2 fruit fly cellular contexts compared by ENCODE assay signal in the genomic region with DNA sequence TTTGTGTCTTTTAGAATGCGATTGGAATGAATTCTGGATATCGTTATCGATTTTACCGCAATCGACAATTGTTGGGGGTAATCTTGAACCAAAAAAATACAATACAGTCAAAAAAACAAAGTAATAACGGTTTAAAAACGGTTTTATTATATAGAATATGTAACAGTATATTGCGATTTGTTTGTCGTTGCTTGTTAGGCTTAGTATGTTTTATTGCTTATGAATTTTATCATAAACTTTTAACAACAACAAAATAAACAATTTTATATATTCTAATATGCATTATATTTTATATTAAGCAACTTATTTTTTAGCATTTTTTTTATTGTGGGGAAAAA.
TF ChIP-seq lines count a peak whose summit lies in the region.

A gene (minus strand): TSS at position 38 of the 338 bp plus-strand sequence.

TF ChIP-seq in whole organism, embryonic, 481 proteins besides CTCF, POLR2A, EP300 and RAD21 (continued from another document and continues in another):
- no peak; the same call in 1 of the 3 replicates for TF ChIP-seq HLH4C (GFP tag; IDR thresholded peaks at IDR 0.05; lab: Robert Waterston, UW; ENCODE audit: partially characterized antibody)
- peak; percentile 65 for TF ChIP-seq E2f2 (GFP tag; IDR thresholded peaks at IDR 0.05; lab: Robert Waterston, UW)
- TF ChIP-seq disco-r (GFP tag; optimal IDR thresholded peaks at IDR 0.05; lab: Kevin White, UChicago), result no peak
- TF ChIP-seq Sin3A (optimal IDR thresholded peaks at IDR 0.05; lab: Kevin White, UChicago), result no peak
- no peak for TF ChIP-seq grn (GFP tag; optimal IDR thresholded peaks at IDR 0.05; lab: Kevin White, UChicago)
- no peak for TF ChIP-seq kni (GFP tag; optimal IDR thresholded peaks at IDR 0.05; lab: Kevin White, UChicago)
- TF ChIP-seq tgo (GFP tag; IDR thresholded peaks at IDR 0.05; lab: Robert Waterston, UW), result peak; percentile 61; the same call in 2 of the 3 replicates
- TF ChIP-seq CG30020 (tag; optimal IDR thresholded peaks at IDR 0.05; lab: Kevin White, UChicago), result peak; percentile 87
- no peak for TF ChIP-seq prd (optimal IDR thresholded peaks at IDR 0.05; lab: Kevin White, UChicago)
- TF ChIP-seq prd (GFP tag; IDR thresholded peaks at IDR 0.05; lab: Robert Waterston, UW), result peak; percentile 67
- TF ChIP-seq ab (GFP tag; optimal IDR thresholded peaks at IDR 0.05; lab: Kevin White, UChicago), result no peak
- TF ChIP-seq hb (GFP tag; IDR thresholded peaks at IDR 0.05; lab: Robert Waterston, UW; ENCODE audit: partially characterized antibody), result no peak
- peak; percentile 67 for TF ChIP-seq CG2116 (GFP tag; optimal IDR thresholded peaks at IDR 0.05; lab: Kevin White, UChicago)
- TF ChIP-seq mld (GFP tag; IDR thresholded peaks at IDR 0.05; lab: Robert Waterston, UW; ENCODE audit: partially characterized antibody), result no peak
- TF ChIP-seq gcm2 (GFP tag; optimal IDR thresholded peaks at IDR 0.05; lab: Kevin White, UChicago), result no peak
- TF ChIP-seq Kr (GFP tag; optimal IDR thresholded peaks at IDR 0.05; lab: Kevin White, UChicago), result no peak
- TF ChIP-seq ATbp (GFP tag; optimal IDR thresholded peaks at IDR 0.05; lab: Kevin White, UChicago), result peak; percentile 7
- TF ChIP-seq tap (tag; optimal IDR thresholded peaks at IDR 0.05; lab: Kevin White, UChicago), result peak; percentile 68
- TF ChIP-seq CG13894 (tag; optimal IDR thresholded peaks at IDR 0.05; lab: Kevin White, UChicago), result peak; percentile 58
- TF ChIP-seq Dbx (GFP tag; IDR thresholded peaks at IDR 0.05; lab: Robert Waterston, UW), result peak; percentile 57; the same call in 1 of the 3 replicates
- no peak for TF ChIP-seq Hand (GFP tag; optimal IDR thresholded peaks at IDR 0.05; lab: Kevin White, UChicago)
- TF ChIP-seq ap (GFP tag; IDR thresholded peaks at IDR 0.05; lab: Robert Waterston, UW), result no peak; the same call in 1 of the 2 replicates
- no peak for TF ChIP-seq CG11456 (GFP tag; IDR thresholded peaks at IDR 0.05; lab: Robert Waterston, UW)
- no peak for TF ChIP-seq CG1792 (GFP tag; optimal IDR thresholded peaks at IDR 0.05; lab: Kevin White, UChicago)
- no peak for TF ChIP-seq Dfd (GFP tag; optimal IDR thresholded peaks at IDR 0.05; lab: Kevin White, UChicago)
- peak; percentile 50 for TF ChIP-seq CG9437 (GFP tag; optimal IDR thresholded peaks at IDR 0.05; lab: Kevin White, UChicago)
- no peak for TF ChIP-seq CG2889 (GFP tag; IDR thresholded peaks at IDR 0.05; lab: Robert Waterston, UW)
- TF ChIP-seq CG13775 (GFP tag; optimal IDR thresholded peaks at IDR 0.05; lab: Kevin White, UChicago), result peak; percentile 63
- peak; percentile 77 for TF ChIP-seq slbo (GFP tag; IDR thresholded peaks at IDR 0.05; lab: Robert Waterston, UW)
- TF ChIP-seq CG11398 (GFP tag; optimal IDR thresholded peaks at IDR 0.05; lab: Kevin White, UChicago), result no peak
- no peak for TF ChIP-seq GATAe (GFP tag; conservative IDR thresholded peaks at IDR 0.05; lab: Robert Waterston, UW)
- no peak for TF ChIP-seq sim (GFP tag; IDR thresholded peaks at IDR 0.05; lab: Robert Waterston, UW)
- TF ChIP-seq CG8924 (tag; optimal IDR thresholded peaks at IDR 0.05; lab: Kevin White, UChicago), result peak; percentile 83
- TF ChIP-seq row (GFP tag; IDR thresholded peaks at IDR 0.05; lab: Robert Waterston, UW), result peak; percentile 77
- TF ChIP-seq pb (GFP tag; optimal IDR thresholded peaks at IDR 0.05; lab: Kevin White, UChicago), result no peak
- no peak for TF ChIP-seq CG8478 (optimal IDR thresholded peaks at IDR 0.05; lab: Kevin White, UChicago)
- peak; percentile 76 for TF ChIP-seq CG1603 (tag; optimal IDR thresholded peaks at IDR 0.05; lab: Kevin White, UChicago)
- no peak for TF ChIP-seq CG4854 (GFP tag; optimal IDR thresholded peaks at IDR 0.05; lab: Kevin White, UChicago)
- TF ChIP-seq CG17186 (GFP tag; optimal IDR thresholded peaks at IDR 0.05; lab: Kevin White, UChicago), result no peak
- TF ChIP-seq HLHmδ (GFP tag; optimal IDR thresholded peaks at IDR 0.05; lab: Kevin White, UChicago), result no peak
- TF ChIP-seq Hmr (GFP tag; optimal IDR thresholded peaks at IDR 0.05; lab: Kevin White, UChicago), result no peak
- peak; percentile 14 for TF ChIP-seq CG16863 (GFP tag; optimal IDR thresholded peaks at IDR 0.05; lab: Kevin White, UChicago)
- TF ChIP-seq pros (GFP tag; optimal IDR thresholded peaks at IDR 0.05; lab: Kevin White, UChicago), result no peak
- peak; percentile 56 for TF ChIP-seq tio (GFP tag; optimal IDR thresholded peaks at IDR 0.05; lab: Kevin White, UChicago)
- TF ChIP-seq CG1647 (GFP tag; optimal IDR thresholded peaks at IDR 0.05; lab: Kevin White, UChicago), result no peak
- no peak for TF ChIP-seq gsb (GFP tag; IDR thresholded peaks at IDR 0.05; lab: Robert Waterston, UW)
- TF ChIP-seq insv (GFP tag; optimal IDR thresholded peaks at IDR 0.05; lab: Kevin White, UChicago), result no peak
- 0 out of 2 replicates have a peak, but pooled peaks have one; percentile 39 for TF ChIP-seq CG14441 (GFP tag; IDR thresholded peaks at IDR 0.05; lab: Robert Waterston, UW)
- TF ChIP-seq Dek (tag; optimal IDR thresholded peaks at IDR 0.05; lab: Kevin White, UChicago), result no peak
- no peak for TF ChIP-seq CG4328 (GFP tag; optimal IDR thresholded peaks at IDR 0.05; lab: Kevin White, UChicago)
- peak; percentile 6 for TF ChIP-seq CG33557 (GFP tag; optimal IDR thresholded peaks at IDR 0.05; lab: Kevin White, UChicago)
- TF ChIP-seq CrebB (tag; optimal IDR thresholded peaks at IDR 0.05; lab: Kevin White, UChicago), result no peak
- no peak for TF ChIP-seq ash1 (GFP tag; optimal IDR thresholded peaks at IDR 0.05; lab: Kevin White, UChicago)
- peak; percentile 75 for TF ChIP-seq CG17385 (GFP tag; optimal IDR thresholded peaks at IDR 0.05; lab: Kevin White, UChicago)
- TF ChIP-seq pan (optimal IDR thresholded peaks at IDR 0.05; lab: Kevin White, UChicago), result no peak
- peak in 1 of 2 experiments; percentile 77 for TF ChIP-seq pan (GFP tag; optimal IDR thresholded peaks at IDR 0.05 in 1 of 2, IDR thresholded peaks at IDR 0.05 in 1 of 2)
- peak; percentile 4 for TF ChIP-seq CG8290 (GFP tag; optimal IDR thresholded peaks at IDR 0.05; lab: Kevin White, UChicago)
- peak in 1 of 2 experiments; percentile 75 for TF ChIP-seq CG8290 (tag; optimal IDR thresholded peaks at IDR 0.05; lab: Kevin White, UChicago)
- no peak for TF ChIP-seq TFAM (GFP tag; optimal IDR thresholded peaks at IDR 0.05; lab: Kevin White, UChicago)
- no peak for TF ChIP-seq CG32772 (GFP tag; IDR thresholded peaks at IDR 0.05; lab: Robert Waterston, UW)
- TF ChIP-seq fd64A (GFP tag; optimal IDR thresholded peaks at IDR 0.05; lab: Kevin White, UChicago), result no peak
- no peak for TF ChIP-seq Poxn (GFP tag; IDR thresholded peaks at IDR 0.05; lab: Robert Waterston, UW)
- peak; percentile 87 for TF ChIP-seq CG12391 (tag; optimal IDR thresholded peaks at IDR 0.05; lab: Kevin White, UChicago)
- peak; percentile 72 for TF ChIP-seq CG7556 (GFP tag; optimal IDR thresholded peaks at IDR 0.05; lab: Kevin White, UChicago)
- no peak for TF ChIP-seq fd102C (GFP tag; optimal IDR thresholded peaks at IDR 0.05; lab: Kevin White, UChicago)

TF ChIP-seq in whole organism, prepupa, 60 proteins besides CTCF, POLR2A, EP300 and RAD21 (continued from another document):
- no peak for TF ChIP-seq CG16779 (tag; optimal IDR thresholded peaks at IDR 0.05; lab: Kevin White, UChicago)
- peak; percentile 86 for TF ChIP-seq Eip78C (GFP tag; lab: Kevin White, UChicago)
- peak; percentile 51 for TF ChIP-seq CG6792 (GFP tag; optimal IDR thresholded peaks at IDR 0.05; lab: Kevin White, UChicago)
- TF ChIP-seq CG15336 (GFP tag; IDR thresholded peaks at IDR 0.05; lab: Robert Waterston, UW), result peak; percentile 85
- TF ChIP-seq Smox (GFP tag; optimal IDR thresholded peaks at IDR 0.05; lab: Kevin White, UChicago), result no peak
- TF ChIP-seq Eip93F (GFP tag; optimal IDR thresholded peaks at IDR 0.05; lab: Kevin White, UChicago), result no peak
- peak in 1 of 2 experiments; percentile 22 for TF ChIP-seq salr (GFP tag; optimal IDR thresholded peaks at IDR 0.05; lab: Kevin White, UChicago)
- TF ChIP-seq dsx (GFP tag; optimal IDR thresholded peaks at IDR 0.05; lab: Kevin White, UChicago; ENCODE audit: poor library complexity, severe bottlenecking), result no peak
- TF ChIP-seq net (GFP tag; optimal IDR thresholded peaks at IDR 0.05; lab: Kevin White, UChicago), result no peak
- TF ChIP-seq CG10631 (GFP tag; optimal IDR thresholded peaks at IDR 0.05; lab: Kevin White, UChicago), result peak; percentile 62
- TF ChIP-seq Blimp-1 (GFP tag; optimal IDR thresholded peaks at IDR 0.05; lab: Kevin White, UChicago), result no peak
- no peak for TF ChIP-seq Hr39 (GFP tag; optimal IDR thresholded peaks at IDR 0.05; lab: Kevin White, UChicago)
- no peak for TF ChIP-seq CG6808 (GFP tag; optimal IDR thresholded peaks at IDR 0.05; lab: Kevin White, UChicago)
- no peak for TF ChIP-seq CG32006 (GFP tag; optimal IDR thresholded peaks at IDR 0.05; lab: Kevin White, UChicago)
- TF ChIP-seq cyc (GFP tag; optimal IDR thresholded peaks at IDR 0.05; lab: Kevin White, UChicago), result peak; percentile 57
- peak; percentile 67 for TF ChIP-seq Ets96B (tag; optimal IDR thresholded peaks at IDR 0.05; lab: Kevin White, UChicago)
- peak; percentile 35 for TF ChIP-seq Lpt (GFP tag; optimal IDR thresholded peaks at IDR 0.05; lab: Kevin White, UChicago)
- TF ChIP-seq CG8632 (GFP tag; optimal IDR thresholded peaks at IDR 0.05; lab: Kevin White, UChicago), result peak; percentile 62
- TF ChIP-seq CG3032 (tag; optimal IDR thresholded peaks at IDR 0.05; lab: Kevin White, UChicago), result peak; percentile 70
- TF ChIP-seq achi (GFP tag; optimal IDR thresholded peaks at IDR 0.05; lab: Kevin White, UChicago), result peak; percentile 75
- TF ChIP-seq topi (GFP tag; optimal IDR thresholded peaks at IDR 0.05; lab: Kevin White, UChicago), result peak; percentile 50
- no peak for TF ChIP-seq Sox102F (GFP tag; optimal IDR thresholded peaks at IDR 0.05; lab: Kevin White, UChicago)
